Fruit fly (Drosophila melanogaster) whole organism, embryonic: ENCODE data around the gene Polr2F.

Experiments
- ATbp ChIP-seq: fragments of 200-800 bp; sonication (Bioruptor generic); optimal IDR thresholded peaks from 2 replicates; lab custom pipeline; 2017; ENCODE audit warnings: missing biosample characterization, mild to moderate bottlenecking, missing genetic modification characterization, missing genetic modification reagents
- Atf-2 ChIP-seq: fragments of 200-800 bp; sonication (Bioruptor generic); optimal IDR thresholded peaks from 2 replicates; lab custom pipeline; 2016; ENCODE audit warnings: missing biosample characterization, missing genetic modification characterization
- CG1024 ChIP-seq: fragments of 200-800 bp; sonication (Bioruptor generic); IDR thresholded peaks from 2 replicates; pipeline ENCODE4 v1.3.6; 2022; ENCODE audit warnings: missing biosample characterization, missing genetic modification characterization
- CG10462 ChIP-seq: fragments of 200-800 bp; sonication (Bioruptor generic); optimal IDR thresholded peaks from 2 replicates; lab custom pipeline; 2016; ENCODE audit warnings: missing biosample characterization, missing genetic modification characterization
- CG11247 ChIP-seq: fragments of 200-800 bp; sonication (Bioruptor generic); IDR thresholded peaks from 2 replicates; pipeline ENCODE4 v1.3.6; 2022; ENCODE audit warnings: missing biosample characterization, missing genetic modification characterization
- CG12104 ChIP-seq: fragments of 200-800 bp; sonication (Bioruptor generic); optimal IDR thresholded peaks from 3 replicates; lab custom pipeline; 2016; ENCODE audit warnings: missing biosample characterization, missing genetic modification characterization
- CG13624 ChIP-seq: fragments of 200-800 bp; sonication (Bioruptor generic); optimal IDR thresholded peaks from 2 replicates; lab custom pipeline; 2016; ENCODE audit warnings: missing biosample characterization, missing genetic modification characterization
- CG14860 ChIP-seq: fragments of 200-800 bp; sonication (Bioruptor generic); IDR thresholded peaks from 3 replicates; pipeline ENCODE4 v1.3.6; 2022; ENCODE audit warnings: missing biosample characterization, missing genetic modification characterization; ENCODE audit not compliant: partially characterized antibody
- CG15269 ChIP-seq: fragments of 200-800 bp; sonication (Bioruptor generic); optimal IDR thresholded peaks from 2 replicates; lab custom pipeline; 2018; ENCODE audit warnings: missing biosample characterization, mild to moderate bottlenecking, missing genetic modification characterization, moderate library complexity
- CG17186 ChIP-seq: fragments of 200-800 bp; sonication (Bioruptor generic); optimal IDR thresholded peaks from 3 replicates; lab custom pipeline; 2017; ENCODE audit warnings: missing biosample characterization, missing genetic modification reagents, missing genetic modification characterization
- CG17385 ChIP-seq: fragments of 200-800 bp; sonication (Bioruptor generic); optimal IDR thresholded peaks from 3 replicates; lab custom pipeline; 2018; ENCODE audit warnings: missing biosample characterization, mild to moderate bottlenecking, missing genetic modification characterization
- CG18599 ChIP-seq: fragments of 200-800 bp; sonication (Bioruptor generic); optimal IDR thresholded peaks from 3 replicates; lab custom pipeline; 2017; ENCODE audit warnings: missing biosample characterization, missing genetic modification characterization, mild to moderate bottlenecking, moderate library complexity, missing genetic modification reagents
- CG2120 ChIP-seq: fragments of 200-800 bp; sonication (Bioruptor generic); optimal IDR thresholded peaks from 3 replicates; lab custom pipeline; 2016; ENCODE audit warnings: missing biosample characterization, missing genetic modification characterization
- CG2129 ChIP-seq: fragments of 200-800 bp; sonication (Bioruptor generic); IDR thresholded peaks from 2 replicates; pipeline ENCODE4 v1.3.6; 2022; ENCODE audit warnings: missing biosample characterization, missing genetic modification characterization; ENCODE audit not compliant: partially characterized antibody
- CG32767 ChIP-seq: fragments of 200-800 bp; sonication (Bioruptor generic); IDR thresholded peaks from 2 replicates; pipeline ENCODE4 v1.3.6; 2022; ENCODE audit warnings: missing biosample characterization, missing genetic modification characterization
- CG6689 ChIP-seq: fragments of 200-800 bp; sonication (Bioruptor generic); IDR thresholded peaks from 2 replicates; pipeline ENCODE4 v1.3.6; 2022; ENCODE audit warnings: missing biosample characterization, missing genetic modification characterization
- CG6813 ChIP-seq: fragments of 200-800 bp; sonication (Bioruptor generic); optimal IDR thresholded peaks from 2 replicates; lab custom pipeline; 2017; ENCODE audit warnings: missing biosample characterization, missing genetic modification characterization, mild to moderate bottlenecking, moderate library complexity, missing genetic modification reagents
- CG8478 ChIP-seq: fragments of >200 bp; optimal IDR thresholded peaks from 2 replicates; lab custom pipeline; 2018
- CTCF ChIP-seq: fragments of 200-800 bp; sonication (Bioruptor generic); optimal IDR thresholded peaks from 2 replicates; lab custom pipeline; 2017; ENCODE audit warnings: missing biosample characterization, mild to moderate bottlenecking, missing genetic modification characterization, moderate library complexity
- CrebB ChIP-seq: fragments of 200-800 bp; sonication (Bioruptor generic); optimal IDR thresholded peaks from 3 replicates; lab custom pipeline; 2018; ENCODE audit warnings: missing biosample characterization, mild to moderate bottlenecking, missing genetic modification characterization
- Doc3 ChIP-seq: fragments of 200-800 bp; sonication (Bioruptor generic); IDR thresholded peaks from 3 replicates; pipeline ENCODE4 v1.3.6; 2022; ENCODE audit warnings: missing biosample characterization, missing genetic modification characterization; ENCODE audit not compliant: partially characterized antibody
- Dp ChIP-seq: fragments of 200-800 bp; sonication (Bioruptor generic); optimal IDR thresholded peaks from 2 replicates; lab custom pipeline; 2018; ENCODE audit warnings: missing biosample characterization, mild to moderate bottlenecking, missing genetic modification characterization, moderate library complexity
- Ets97D ChIP-seq: fragments of 200-800 bp; sonication (Bioruptor generic); optimal IDR thresholded peaks from 3 replicates; lab custom pipeline; 2016; ENCODE audit warnings: missing biosample characterization, missing genetic modification characterization
- GATAe ChIP-seq: fragments of 200-800 bp; sonication (Bioruptor generic); conservative IDR thresholded peaks from 2 replicates; pipeline ENCODE4 v1.3.6; 2022; ENCODE audit warnings: missing biosample characterization, missing genetic modification characterization
- Hmr ChIP-seq: fragments of 200-800 bp; sonication (Bioruptor generic); optimal IDR thresholded peaks from 3 replicates; lab custom pipeline; 2017; ENCODE audit warnings: mild to moderate bottlenecking, missing biosample characterization, missing genetic modification reagents, missing genetic modification characterization
- Oaz ChIP-seq: fragments of 200-800 bp; sonication (Bioruptor generic); IDR thresholded peaks from 2 replicates; pipeline ENCODE4 v1.3.6; 2022; ENCODE audit warnings: missing biosample characterization, missing genetic modification characterization
- Ptx1 ChIP-seq: fragments of 200-800 bp; sonication (Bioruptor generic); IDR thresholded peaks from 2 replicates; pipeline ENCODE4 v1.3.6; 2022; ENCODE audit warnings: missing biosample characterization, missing genetic modification characterization
- Scr ChIP-seq: fragments of 200-800 bp; sonication (Bioruptor generic); IDR thresholded peaks from 2 replicates; pipeline ENCODE4 v1.3.6; 2022; ENCODE audit warnings: missing biosample characterization, missing genetic modification characterization; ENCODE audit not compliant: partially characterized antibody
- Sry-β ChIP-seq: fragments of 200-800 bp; sonication (Bioruptor generic); optimal IDR thresholded peaks from 2 replicates; lab custom pipeline; 2018; ENCODE audit warnings: missing biosample characterization, mild to moderate bottlenecking, missing genetic modification characterization, moderate library complexity
- TFAM ChIP-seq: fragments of 200-800 bp; sonication (Bioruptor generic); optimal IDR thresholded peaks from 2 replicates; lab custom pipeline; 2017; ENCODE audit warnings: missing biosample characterization, missing genetic modification characterization, inconsistent platforms
- br ChIP-seq: fragments of >200 bp; optimal IDR thresholded peaks from 2 replicates; lab custom pipeline; 2017
- cg ChIP-seq: fragments of 200-800 bp; sonication (Bioruptor generic); optimal IDR thresholded peaks from 3 replicates; lab custom pipeline; 2019; ENCODE audit warnings: missing biosample characterization, mild to moderate bottlenecking, missing genetic modification characterization, moderate library complexity
- chn ChIP-seq: fragments of 200-800 bp; sonication (Bioruptor generic); optimal IDR thresholded peaks from 2 replicates; lab custom pipeline; 2016; ENCODE audit warnings: missing biosample characterization, missing genetic modification characterization
- ci ChIP-seq: fragments of 200-800 bp; sonication (Bioruptor generic); IDR thresholded peaks from 3 replicates; pipeline ENCODE4 v1.3.6; 2022; ENCODE audit warnings: missing biosample characterization, missing genetic modification characterization
- croc ChIP-seq: fragments of 200-800 bp; sonication (Bioruptor generic); conservative IDR thresholded peaks from 3 replicates; pipeline ENCODE4 v1.3.6; 2022; ENCODE audit warnings: missing biosample characterization, missing genetic modification characterization
- ems ChIP-seq: fragments of 200-800 bp; sonication (Bioruptor generic); optimal IDR thresholded peaks from 3 replicates; lab custom pipeline; 2016; ENCODE audit warnings: missing biosample characterization, missing genetic modification characterization
- fd3F ChIP-seq: fragments of 200-800 bp; sonication (Bioruptor generic); optimal IDR thresholded peaks from 2 replicates; lab custom pipeline; 2018; ENCODE audit warnings: missing biosample characterization, mild to moderate bottlenecking, missing genetic modification characterization, moderate library complexity
- fd96Cb ChIP-seq: fragments of 200-800 bp; sonication (Bioruptor generic); optimal IDR thresholded peaks from 2 replicates; lab custom pipeline; 2018; ENCODE audit warnings: missing biosample characterization, mild to moderate bottlenecking, missing genetic modification characterization, moderate library complexity
- hkb ChIP-seq, 2 experiments: fragments of 200-800 bp in 1 of 2; fragments of >200 bp in 1 of 2; sonication (Bioruptor generic) in 1 of 2; IDR thresholded peaks in 1 of 2; optimal IDR thresholded peaks in 1 of 2; 2 replicates each; pipeline versions ENCODE4 v1.3.6 to Lab custom; 2017 to 2022; ENCODE audit warnings: missing biosample characterization in 1 of 2, missing genetic modification characterization in 1 of 2
- maf-S ChIP-seq: fragments of 200-800 bp; sonication (Bioruptor generic); optimal IDR thresholded peaks from 2 replicates; lab custom pipeline; 2016; ENCODE audit warnings: missing biosample characterization, missing genetic modification characterization
- pan ChIP-seq, 4 experiments: fragments of >200 bp in 3 of 4; fragments of 200-800 bp in 1 of 4; sonication (Bioruptor generic) in 1 of 4; optimal IDR thresholded peaks in 3 of 4; IDR thresholded peaks in 1 of 4; 2 replicates each; pipeline versions ENCODE4 v1.3.6 to Lab custom; 2017 to 2022; ENCODE audit warnings: missing biosample characterization in 2 of 4, missing genetic modification characterization in 2 of 4, mixed read lengths in 1 of 4
- peb ChIP-seq: fragments of 200-800 bp; sonication (Bioruptor generic); IDR thresholded peaks from 2 replicates; pipeline ENCODE4 v1.3.6; 2022; ENCODE audit warnings: missing biosample characterization, missing genetic modification characterization
- pzg ChIP-seq: fragments of 200-800 bp; sonication (Bioruptor generic); optimal IDR thresholded peaks from 3 replicates; lab custom pipeline; 2018; ENCODE audit warnings: missing biosample characterization, mild to moderate bottlenecking, missing genetic modification characterization, moderate library complexity
- ro ChIP-seq: fragments of 200-800 bp; sonication (Bioruptor generic); IDR thresholded peaks from 2 replicates; pipeline ENCODE4 v1.3.6; 2022; ENCODE audit warnings: missing biosample characterization, missing genetic modification characterization
- sens-2 ChIP-seq: fragments of 200-800 bp; sonication (Bioruptor generic); IDR thresholded peaks from 2 replicates; pipeline ENCODE4 v1.3.6; 2022; ENCODE audit warnings: missing biosample characterization, missing genetic modification characterization
- trem ChIP-seq: fragments of 200-800 bp; optimal IDR thresholded peaks from 3 replicates; lab custom pipeline; 2019; ENCODE audit warnings: missing biosample characterization, mild to moderate bottlenecking, missing genetic modification characterization, moderate library complexity
- unc-4 ChIP-seq: fragments of 200-800 bp; sonication (Bioruptor generic); IDR thresholded peaks from 2 replicates; pipeline ENCODE4 v1.3.6; 2022; ENCODE audit warnings: missing biosample characterization, missing genetic modification characterization; ENCODE audit not compliant: partially characterized antibody
- vvl ChIP-seq: fragments of 200-800 bp; sonication (Bioruptor generic); IDR thresholded peaks from 2 replicates; pipeline ENCODE4 v1.3.6; 2022; ENCODE audit warnings: missing biosample characterization, missing genetic modification characterization
- wdn ChIP-seq: fragments of 200-800 bp; sonication (Bioruptor generic); IDR thresholded peaks from 2 replicates; pipeline ENCODE4 v1.3.6; 2022; ENCODE audit warnings: missing biosample characterization, missing genetic modification characterization
- yki ChIP-seq: fragments of >200 bp; optimal IDR thresholded peaks from 3 replicates; lab custom pipeline; 2018

The Polr2F gene

DNA sequence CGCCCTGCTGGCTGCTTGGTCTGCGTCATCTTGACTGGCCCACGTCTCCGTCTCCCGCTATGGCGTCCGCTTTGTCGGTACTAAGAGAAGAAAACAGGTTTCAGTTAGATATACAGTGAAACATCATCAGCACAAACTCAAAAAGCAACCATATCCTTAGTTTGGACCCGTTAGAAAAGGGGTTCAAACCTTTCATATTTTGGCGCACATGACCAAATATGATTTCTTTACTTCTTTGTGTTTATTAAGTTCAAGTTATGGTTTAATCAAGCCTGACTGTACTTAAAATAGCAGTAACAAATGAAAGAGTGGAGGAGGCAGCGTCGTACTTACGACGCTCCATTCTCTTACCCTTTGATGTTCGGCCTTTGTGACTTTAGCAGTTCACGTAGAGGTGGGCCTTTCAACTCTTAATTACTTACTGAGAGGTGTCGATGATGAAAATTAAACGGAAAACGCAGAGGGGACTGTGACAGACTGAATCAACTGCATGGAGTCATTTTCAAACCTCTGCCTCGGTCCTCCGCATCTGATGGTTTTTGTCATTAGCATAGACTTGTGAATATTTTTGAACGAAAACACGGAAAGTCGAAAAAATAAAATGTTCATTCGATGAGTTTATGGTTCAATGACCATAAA lies 9.8 kb upstream of the Polr2F start (continued):
- peak; percentile 59 for TF ChIP-seq Atf-2 (GFP tag; lab: Kevin White, UChicago)
- TF ChIP-seq trem = peak; percentile 23
- no peak for TF ChIP-seq Dp
- peak; percentile 82 for TF ChIP-seq Hmr
- TF ChIP-seq CG10462 (GFP tag; lab: Kevin White, UChicago) = peak; percentile 60
- TF ChIP-seq CG12104 (GFP tag; lab: Kevin White, UChicago) = peak; percentile 18
- TF ChIP-seq vvl (GFP tag; lab: Robert Waterston, UW) = peak; percentile 92
- peak; percentile 91 for TF ChIP-seq CG2120 (GFP tag; lab: Kevin White, UChicago)
- TF ChIP-seq GATAe (GFP tag; lab: Robert Waterston, UW) = peak; percentile 39; the same call in 1 of the 2 replicates
- TF ChIP-seq sens-2 (GFP tag; lab: Robert Waterston, UW) = peak; percentile 66; the same call in 1 of the 2 replicates
- TF ChIP-seq CrebB (tag; lab: Kevin White, UChicago) = peak; percentile 80
- no peak for TF ChIP-seq CG2129 (GFP tag; lab: Robert Waterston, UW)
- TF ChIP-seq CG18599 (GFP tag; lab: Kevin White, UChicago) = peak; percentile 88
- TF ChIP-seq ro (GFP tag; lab: Robert Waterston, UW) = peak; percentile 56; the same call in 1 of the 2 replicates
- no peak for TF ChIP-seq CTCF (GFP tag; lab: Kevin White, UChicago)
- TF ChIP-seq CG6689 (GFP tag; lab: Robert Waterston, UW) = peak; percentile 87
- peak; percentile 92 for TF ChIP-seq ci
- no peak for TF ChIP-seq br (lab: Kevin White, UChicago)
- no peak for TF ChIP-seq hkb (optimal IDR thresholded peaks at IDR 0.05; lab: Kevin White, UChicago)
- peak; percentile 90 for TF ChIP-seq hkb (GFP tag; IDR thresholded peaks at IDR 0.05; lab: Robert Waterston, UW)
- TF ChIP-seq CG15269 (tag; lab: Kevin White, UChicago) = peak; percentile 82
- no peak for TF ChIP-seq Doc3 (GFP tag; lab: Robert Waterston, UW)
- peak; percentile 73 for TF ChIP-seq ems
- peak; percentile 65 for TF ChIP-seq chn (GFP tag; lab: Kevin White, UChicago)
- TF ChIP-seq ATbp = peak; percentile 71
- TF ChIP-seq maf-S = peak; percentile 72
- TF ChIP-seq pan (optimal IDR thresholded peaks at IDR 0.05; lab: Kevin White, UChicago) = no peak
- TF ChIP-seq pan (GFP tag; optimal IDR thresholded peaks at IDR 0.05 in 1 of 2, IDR thresholded peaks at IDR 0.05 in 1 of 2) = peak in 1 of 2 experiments; percentile 89
- peak; percentile 52 for TF ChIP-seq croc (GFP tag; lab: Robert Waterston, UW)
- TF ChIP-seq cg (GFP tag; lab: Kevin White, UChicago) = no peak
- 0 out of 2 replicates have a peak, but pooled peaks have one; percentile 19 for TF ChIP-seq Scr (GFP tag; lab: Robert Waterston, UW)
- TF ChIP-seq CG32767 (GFP tag; lab: Robert Waterston, UW) = peak; percentile 78; the same call in 1 of the 2 replicates
- peak; percentile 81 for TF ChIP-seq CG6813 (GFP tag; lab: Kevin White, UChicago)
- peak; percentile 64 for TF ChIP-seq Oaz
- peak; percentile 88 for TF ChIP-seq CG13624 (GFP tag; lab: Kevin White, UChicago)
- TF ChIP-seq fd3F (GFP tag; lab: Kevin White, UChicago) = peak; percentile 71
- no peak for TF ChIP-seq CG8478
- TF ChIP-seq CG17385 (GFP tag; lab: Kevin White, UChicago) = peak; percentile 74
- TF ChIP-seq CG11247 (GFP tag; lab: Robert Waterston, UW) = peak; percentile 79
- peak; percentile 43 for TF ChIP-seq Ets97D (GFP tag; lab: Kevin White, UChicago)
- TF ChIP-seq fd96Cb (tag; lab: Kevin White, UChicago) = peak; percentile 81
- no peak for TF ChIP-seq unc-4
- peak; percentile 90 for TF ChIP-seq Ptx1
- no peak for TF ChIP-seq CG14860 (GFP tag; lab: Robert Waterston, UW)
- no peak for TF ChIP-seq yki (lab: Kevin White, UChicago)
- TF ChIP-seq peb (GFP tag; lab: Robert Waterston, UW) = no peak
- peak; percentile 72 for TF ChIP-seq wdn (GFP tag; lab: Robert Waterston, UW)
- TF ChIP-seq CG17186 (GFP tag; lab: Kevin White, UChicago) = no peak
- peak; percentile 77 for TF ChIP-seq CG1024
- no peak for TF ChIP-seq Sry-β (GFP tag; lab: Kevin White, UChicago)
- TF ChIP-seq TFAM (GFP tag; lab: Kevin White, UChicago) = no peak
- no peak for TF ChIP-seq pzg (GFP tag; lab: Kevin White, UChicago)
